Fruit fly (Drosophila melanogaster): ENCODE data around the gene CG42266.

Gene CG42266

dm6 chr2L:16325515-16326257 is 14.5 kb downstream of the CG42266 start, which contains the start of gene cact (continued):
- TF ChIP-seq mirr (GFP tag; optimal IDR thresholded peaks at IDR 0.05) (peak; percentile 43), CG6654 (GFP tag; optimal IDR thresholded peaks at IDR 0.05) (peak; percentile 78), Taf1 (GFP tag; IDR thresholded peaks at IDR 0.05) (peak; percentile 82), Gsc (GFP tag; IDR thresholded peaks at IDR 0.05) (no peak), B-H2 (GFP tag; optimal IDR thresholded peaks at IDR 0.05) (peak; percentile 89), CG1529 (GFP tag; optimal IDR thresholded peaks at IDR 0.05) (peak; percentile 82), bowl (GFP tag; IDR thresholded peaks at IDR 0.05) (peak; percentile 32; the same call in 1 of the 2 replicates), aop (GFP tag; IDR thresholded peaks at IDR 0.05) (no peak), gcm (GFP tag; optimal IDR thresholded peaks at IDR 0.05) (peak; percentile 89), CG13424 (tag; optimal IDR thresholded peaks at IDR 0.05) (peak; percentile 92), bcd (GFP tag; optimal IDR thresholded peaks at IDR 0.05) (peak; percentile 92), Awh (GFP tag; IDR thresholded peaks at IDR 0.05) (peak; percentile 69), al (GFP tag; IDR thresholded peaks at IDR 0.05) (peak; percentile 85), nmo (GFP tag; optimal IDR thresholded peaks at IDR 0.05) (peak; percentile 94), Stat92E (GFP tag; optimal IDR thresholded peaks at IDR 0.05) (peak in 1 of 3 experiments; percentile 75), CG1647 (GFP tag; optimal IDR thresholded peaks at IDR 0.05) (peak; percentile 90), chn (GFP tag; optimal IDR thresholded peaks at IDR 0.05) (peak; percentile 94), CG1233 (GFP tag; optimal IDR thresholded peaks at IDR 0.05) (peak; percentile 77), tio (GFP tag; optimal IDR thresholded peaks at IDR 0.05) (peak; percentile 91), Mes4 (GFP tag; optimal IDR thresholded peaks at IDR 0.05) (peak; percentile 89), CG11504 (tag; optimal IDR thresholded peaks at IDR 0.05) (peak; percentile 91), CG7357 (GFP tag; IDR thresholded peaks at IDR 0.05) (peak; percentile 88), CG10274 (GFP tag; optimal IDR thresholded peaks at IDR 0.05) (peak; percentile 4), crp (GFP tag; optimal IDR thresholded peaks at IDR 0.05) (peak; percentile 18 to 72), CG11093 (GFP tag; IDR thresholded peaks at IDR 0.05) (peak; percentile 77), pnt (GFP tag; optimal IDR thresholded peaks at IDR 0.05) (peak; percentile 93), CG14441 (GFP tag; IDR thresholded peaks at IDR 0.05) (peak; percentile 86), CG10321 (GFP tag; IDR thresholded peaks at IDR 0.05) (0 out of 2 replicates have a peak, but pooled peaks have one; percentile 12), otp (GFP tag; IDR thresholded peaks at IDR 0.05) (peak; percentile 89), CG11398 (GFP tag; optimal IDR thresholded peaks at IDR 0.05) (peak; percentile 91), dysf (GFP tag; IDR thresholded peaks at IDR 0.05) (peak; percentile 91), Ada2b (GFP tag; IDR thresholded peaks at IDR 0.05) (peak; percentile 87), CG6791 (GFP tag; IDR thresholded peaks at IDR 0.05; ENCODE audit: partially characterized antibody) (0 out of 3 replicates have a peak, but pooled peaks have one; percentile 12), CG9817 (tag; optimal IDR thresholded peaks at IDR 0.05) (peak; percentile 92), pros (GFP tag; optimal IDR thresholded peaks at IDR 0.05) (peak; percentile 8), vvl (GFP tag; IDR thresholded peaks at IDR 0.05) (peak; percentile 96), CG2678 (tag; optimal IDR thresholded peaks at IDR 0.05) (peak; percentile 93), cwo (GFP tag; optimal IDR thresholded peaks at IDR 0.05) (peak; percentile 89), HLH4C (GFP tag; IDR thresholded peaks at IDR 0.05; ENCODE audit: partially characterized antibody) (no peak; the same call in 2 of the 3 replicates), Side (GFP tag; optimal IDR thresholded peaks at IDR 0.05) (peak; percentile 95), zen (tag; optimal IDR thresholded peaks at IDR 0.05) (peak; percentile 94), NC2β (GFP tag; optimal IDR thresholded peaks at IDR 0.05) (peak; percentile 95), hbn (GFP tag; IDR thresholded peaks at IDR 0.05; ENCODE audit: partially characterized antibody) (peak; percentile 61), CG17568 (GFP tag; optimal IDR thresholded peaks at IDR 0.05) (peak; percentile 86), pan (optimal IDR thresholded peaks at IDR 0.05) (no peak), pan (GFP tag; optimal IDR thresholded peaks at IDR 0.05 in 1 of 2, IDR thresholded peaks at IDR 0.05 in 1 of 2) (peak in 1 of 2 experiments; percentile 89), CG14965 (GFP tag; optimal IDR thresholded peaks at IDR 0.05; ENCODE audit: borderline replicate concordance) (peak; percentile 44), MBD-R2 (GFP tag; IDR thresholded peaks at IDR 0.05) (peak; percentile 72)

All from whole organism, embryonic.